Worm (Caenorhabditis elegans) whole organism, L3 larva: Measurements from ENCODE around the gene T02H6.8.

ENCODE experiments used
- R02D3.7 ChIP-seq: fragments of 150-350 bp; optimal IDR thresholded peaks from 2 replicates; lab custom pipeline; 2014; ENCODE audit warnings: missing biosample characterization, missing genetic modification characterization
- ZK546.5 ChIP-seq: sonication (generic microtip); optimal IDR thresholded peaks from 2 replicates; lab custom pipeline; 2017; ENCODE audit warnings: missing biosample characterization, missing genetic modification characterization
- aly-2 ChIP-seq: fragments of 150-350 bp; optimal IDR thresholded peaks from 2 replicates; lab custom pipeline; 2014; ENCODE audit warnings: missing biosample characterization, missing genetic modification characterization
- ama-1 ChIP-seq: fragments of 150-350 bp; optimal IDR thresholded peaks from 2 replicates; lab custom pipeline; 2018
- ceh-16 ChIP-seq: sonication (generic microtip); optimal IDR thresholded peaks from 2 replicates; lab custom pipeline; 2017; ENCODE audit warnings: missing biosample characterization, missing genetic modification characterization
- ceh-28 ChIP-seq: fragments of 150-350 bp; optimal IDR thresholded peaks from 2 replicates; lab custom pipeline; 2014; ENCODE audit warnings: missing biosample characterization, missing genetic modification reagents, missing genetic modification characterization
- ceh-9 ChIP-seq: sonication (generic microtip); optimal IDR thresholded peaks from 2 replicates; lab custom pipeline; 2018; ENCODE audit warnings: missing biosample characterization, missing genetic modification characterization
- daf-12 ChIP-seq: fragments of 150-350 bp; optimal IDR thresholded peaks from 2 replicates; lab custom pipeline; 2014; ENCODE audit warnings: missing biosample characterization, missing genetic modification reagents, missing genetic modification characterization
- egl-27 ChIP-seq: sonication (generic microtip); optimal IDR thresholded peaks from 4 replicates; lab custom pipeline; 2017; ENCODE audit warnings: missing biosample characterization, missing genetic modification reagents, missing genetic modification characterization
- egl-5 ChIP-seq: fragments of 150-350 bp; optimal IDR thresholded peaks from 2 replicates; lab custom pipeline; 2017; ENCODE audit warnings: missing biosample characterization, missing genetic modification reagents, missing genetic modification characterization, inconsistent platforms
- elt-1 ChIP-seq: fragments of 150-350 bp; optimal IDR thresholded peaks from 2 replicates; lab custom pipeline; 2014; ENCODE audit warnings: missing biosample characterization, missing genetic modification characterization
- elt-2 ChIP-seq: sonication (generic microtip); optimal IDR thresholded peaks from 2 replicates; lab custom pipeline; 2016; ENCODE audit warnings: missing genetic modification reagents, mild to moderate bottlenecking, missing genetic modification characterization, missing compliant biosample characterization
- elt-3 ChIP-seq, 3 experiments: fragments of 150-350 bp in 1 of 3; sonication (generic microtip) in 2 of 3; optimal IDR thresholded peaks; 2 replicates in 2 of 3; 4 replicates in 1 of 3; lab custom pipeline; 2014 to 2017; ENCODE audit warnings: missing biosample characterization in 3 of 3, missing genetic modification characterization in 3 of 3
- eor-1 ChIP-seq, 2 experiments: fragments of 150-350 bp; optimal IDR thresholded peaks; 2 replicates each; lab custom pipeline; 2014 to 2018; ENCODE audit warnings: missing biosample characterization in 2 of 2, missing genetic modification characterization in 2 of 2
- fkh-10 ChIP-seq: sonication (generic microtip); optimal IDR thresholded peaks from 2 replicates; lab custom pipeline; 2017; ENCODE audit warnings: missing biosample characterization, missing genetic modification reagents, missing genetic modification characterization
- fkh-2 ChIP-seq: fragments of 150-350 bp; optimal IDR thresholded peaks from 2 replicates; lab custom pipeline; 2014; ENCODE audit warnings: missing biosample characterization, missing genetic modification reagents, missing genetic modification characterization
- fos-1 ChIP-seq: fragments of 150-350 bp; optimal IDR thresholded peaks from 2 replicates; lab custom pipeline; 2014; ENCODE audit warnings: missing biosample characterization, missing genetic modification characterization
- hmg-11 ChIP-seq: sonication (generic microtip); optimal IDR thresholded peaks from 2 replicates; lab custom pipeline; 2016; ENCODE audit warnings: missing genetic modification characterization, missing compliant biosample characterization
- jun-1 ChIP-seq: fragments of 150-350 bp; optimal IDR thresholded peaks from 2 replicates; lab custom pipeline; 2014; ENCODE audit warnings: missing biosample characterization, missing genetic modification reagents, missing genetic modification characterization
- lin-15B ChIP-seq: fragments of 150-350 bp; optimal IDR thresholded peaks from 2 replicates; lab custom pipeline; 2014; ENCODE audit warnings: missing biosample characterization, missing genetic modification characterization
- lsy-12 ChIP-seq: sonication (generic microtip); optimal IDR thresholded peaks from 2 replicates; lab custom pipeline; 2016; ENCODE audit warnings: mild to moderate bottlenecking, missing genetic modification characterization, missing compliant biosample characterization
- mdl-1 ChIP-seq: fragments of 150-350 bp; optimal IDR thresholded peaks from 2 replicates; lab custom pipeline; 2014; ENCODE audit warnings: missing biosample characterization, missing genetic modification characterization
- mml-1 ChIP-seq: fragments of 150-350 bp; sonication (generic microtip); optimal IDR thresholded peaks from 3 replicates; lab custom pipeline; 2014; ENCODE audit warnings: missing biosample characterization, missing genetic modification characterization
- nfya-1 ChIP-seq: sonication (generic microtip); optimal IDR thresholded peaks from 2 replicates; lab custom pipeline; 2017; ENCODE audit warnings: missing genetic modification characterization, mild to moderate bottlenecking, missing compliant biosample characterization, antibody characterized with exemption, moderate library complexity; ENCODE audit not compliant: insufficient read depth
- nhr-11 ChIP-seq: fragments of 150-350 bp; optimal IDR thresholded peaks from 2 replicates; lab custom pipeline; 2014; ENCODE audit warnings: missing biosample characterization, missing genetic modification characterization
- nhr-12 ChIP-seq: fragments of 150-350 bp; optimal IDR thresholded peaks from 2 replicates; lab custom pipeline; 2014; ENCODE audit warnings: missing biosample characterization, missing genetic modification characterization
- nhr-23 ChIP-seq: fragments of 150-350 bp; optimal IDR thresholded peaks from 2 replicates; lab custom pipeline; 2014; ENCODE audit warnings: missing biosample characterization, missing genetic modification reagents, missing genetic modification characterization
- nhr-25 ChIP-seq: sonication (generic microtip); optimal IDR thresholded peaks from 2 replicates; lab custom pipeline; 2017; ENCODE audit warnings: missing biosample characterization, missing genetic modification characterization
- nhr-28 ChIP-seq: fragments of 150-350 bp; optimal IDR thresholded peaks from 2 replicates; lab custom pipeline; 2014; ENCODE audit warnings: missing biosample characterization, missing genetic modification characterization
- nhr-67 ChIP-seq: fragments of 150-350 bp; optimal IDR thresholded peaks from 2 replicates; lab custom pipeline; 2014; ENCODE audit warnings: missing biosample characterization, missing genetic modification characterization
- nhr-77 ChIP-seq: fragments of 150-350 bp; optimal IDR thresholded peaks from 2 replicates; lab custom pipeline; 2014; ENCODE audit warnings: missing biosample characterization, missing genetic modification characterization
- snpc-4 ChIP-seq: fragments of 150-350 bp; optimal IDR thresholded peaks from 2 replicates; lab custom pipeline; 2014; ENCODE audit warnings: missing biosample characterization, missing genetic modification characterization
- tbx-2 ChIP-seq: sonication (generic microtip); optimal IDR thresholded peaks from 2 replicates; lab custom pipeline; 2016; ENCODE audit warnings: mild to moderate bottlenecking, missing genetic modification characterization, missing compliant biosample characterization
- unc-62 ChIP-seq: fragments of 150-350 bp; sonication (generic microtip); optimal IDR thresholded peaks from 4 replicates; lab custom pipeline; 2014; ENCODE audit warnings: missing biosample characterization, missing genetic modification reagents, missing genetic modification characterization
- zag-1 ChIP-seq: fragments of 150-350 bp; optimal IDR thresholded peaks from 2 replicates; lab custom pipeline; 2014; ENCODE audit warnings: missing biosample characterization, missing genetic modification characterization
- ztf-11 ChIP-seq: fragments of 150-350 bp; optimal IDR thresholded peaks from 2 replicates; lab custom pipeline; 2014; ENCODE audit warnings: missing biosample characterization, missing genetic modification characterization
- ztf-4 ChIP-seq: fragments of 150-350 bp; optimal IDR thresholded peaks from 2 replicates; lab custom pipeline; 2014; ENCODE audit warnings: missing biosample characterization, missing genetic modification characterization

Gene T02H6.8

ce11 chrII:674116-674515 lies 6.5 kb upstream of the T02H6.8 start, which contains the start of gene Y39F10C.3:
TSS of gene Y39F10C.3 (plus strand) at chrII:674416.
- TF ChIP-seq ZK546.5 = no peak
- no peak for TF ChIP-seq fkh-10 (GFP tag; lab: Kevin White, UChicago)
- TF ChIP-seq snpc-4 (tag; lab: Kevin White, UChicago) = no peak
- TF ChIP-seq unc-62 (GFP tag; lab: Kevin White, UChicago) = no peak
- TF ChIP-seq tbx-2 (tag; lab: Kevin White, UChicago) = no peak
- no peak for TF ChIP-seq hmg-11 (tag; lab: Kevin White, UChicago)
- TF ChIP-seq nhr-77 (tag; lab: Kevin White, UChicago) = no peak
- TF ChIP-seq zag-1 (tag; lab: Kevin White, UChicago) = no peak
- no peak for TF ChIP-seq egl-5 (tag; lab: Kevin White, UChicago)
- TF ChIP-seq nhr-23 = no peak
- no peak for TF ChIP-seq nhr-28
- no peak for TF ChIP-seq ceh-9
- TF ChIP-seq elt-3 (tag; optimal IDR thresholded peaks at IDR 0.05; lab: Kevin White, UChicago) = no peak
- TF ChIP-seq ama-1 (lab: Kevin White, UChicago) = no peak
- no peak for TF ChIP-seq nhr-11 (tag; lab: Kevin White, UChicago)

ce11 chrII:675303-675702 lies 5.3 kb upstream of the T02H6.8 start, which contains the start of gene Y39F10C.1:
TSS of gene Y39F10C.1 (plus strand) at chrII:675603.
- TF ChIP-seq daf-12 = no peak
- TF ChIP-seq fos-1 = no peak
- TF ChIP-seq elt-2 (tag; lab: Kevin White, UChicago) = no peak
- no peak for TF ChIP-seq jun-1 (tag; lab: Kevin White, UChicago)
- no peak for TF ChIP-seq aly-2 (tag; lab: Kevin White, UChicago)
- TF ChIP-seq elt-1 (tag; lab: Kevin White, UChicago) = no peak

ce11 chrII:675822-676221 lies 4.8 kb upstream of the T02H6.8 start:
- TF ChIP-seq lsy-12 (tag; lab: Kevin White, UChicago) (no peak), ceh-16 (no peak), elt-1 (tag; lab: Kevin White, UChicago) (no peak), daf-12 (no peak), ztf-11 (tag; lab: Kevin White, UChicago) (no peak), nhr-11 (tag; lab: Kevin White, UChicago) (no peak), mdl-1 (tag; lab: Kevin White, UChicago) (no peak), nfya-1 (tag; lab: Kevin White, UChicago) (no peak), nhr-25 (tag; lab: Kevin White, UChicago) (no peak), egl-27 (no peak), nhr-12 (tag; lab: Kevin White, UChicago) (no peak), mml-1 (tag; lab: Kevin White, UChicago) (no peak)

- TF ChIP-seq fkh-2 (tag; lab: Kevin White, UChicago) = no peak
- TF ChIP-seq ceh-16 = no peak
- no peak for TF ChIP-seq unc-62 (GFP tag; lab: Kevin White, UChicago)
- TF ChIP-seq ztf-4 (tag; lab: Kevin White, UChicago) = no peak
- no peak for TF ChIP-seq nhr-77 (tag; lab: Kevin White, UChicago)
- TF ChIP-seq snpc-4 (tag; lab: Kevin White, UChicago) = no peak
- TF ChIP-seq egl-5 (tag; lab: Kevin White, UChicago) = no peak
- no peak for TF ChIP-seq nhr-11 (tag; lab: Kevin White, UChicago)
- no peak for TF ChIP-seq fkh-10 (GFP tag; lab: Kevin White, UChicago)
- no peak for TF ChIP-seq elt-3 (tag; optimal IDR thresholded peaks at IDR 0.05; lab: Kevin White, UChicago)
- no peak for TF ChIP-seq R02D3.7 (tag; lab: Kevin White, UChicago)
- TF ChIP-seq lin-15B (tag; lab: Kevin White, UChicago) = no peak
- no peak for TF ChIP-seq nhr-28
- TF ChIP-seq jun-1 (tag; lab: Kevin White, UChicago) = no peak
- TF ChIP-seq elt-2 (tag; lab: Kevin White, UChicago) = no peak
- no peak for TF ChIP-seq nhr-67 (tag; lab: Kevin White, UChicago)
- no peak for TF ChIP-seq lsy-12 (tag; lab: Kevin White, UChicago)
- TF ChIP-seq eor-1 (tag; optimal IDR thresholded peaks at IDR 0.05; lab: Kevin White, UChicago) = no peak
- no peak for TF ChIP-seq ceh-28 (tag; lab: Kevin White, UChicago)
- TF ChIP-seq zag-1 (tag; lab: Kevin White, UChicago) = no peak
Observed at ce11 chrII:678581-678980, 2.1 kb upstream of the T02H6.8 start, which contains the start of gene T02H6.9. TSS of gene T02H6.9 (plus strand) at chrII:678881.
